Fruit fly (Drosophila melanogaster): ENCODE results near the gene CG7368.
A peak's percentile ranks its signal among the peaks of the same experiment; 100 is the strongest.

Gene CG7368

DNA sequence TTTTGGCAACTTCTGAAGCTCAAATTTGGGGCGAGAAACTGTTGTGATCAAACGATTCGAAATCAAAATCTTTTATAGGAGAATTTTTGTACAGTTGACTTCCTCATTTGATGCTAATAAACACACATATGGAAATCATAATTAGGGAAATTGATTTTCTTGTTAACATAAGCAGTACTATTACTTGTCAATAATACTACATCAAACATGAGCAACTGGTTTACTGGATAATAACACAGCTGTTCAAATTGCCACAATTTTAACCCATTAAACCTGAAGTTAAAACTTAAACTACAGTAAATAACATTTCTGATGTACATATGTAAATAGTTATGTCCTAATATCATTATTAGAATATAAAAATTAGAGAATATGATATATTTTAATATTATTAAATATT lies 17.1 kb upstream of the CG7368 start, which contains the start of gene CG43390 (continued):
- TF ChIP-seq danr (GFP tag; IDR thresholded peaks at IDR 0.05): peak; percentile 9; the same call in 1 of the 2 replicates
- no peak for TF ChIP-seq vfl (GFP tag; optimal IDR thresholded peaks at IDR 0.05)
- TF ChIP-seq schlank (tag; optimal IDR thresholded peaks at IDR 0.05): peak; percentile 63
- TF ChIP-seq zf30C (GFP tag; optimal IDR thresholded peaks at IDR 0.05): no peak
- peak; percentile 35 for TF ChIP-seq bab2 (GFP tag; optimal IDR thresholded peaks at IDR 0.05)
- TF ChIP-seq salm (tag; optimal IDR thresholded peaks at IDR 0.05): no peak
- no peak for TF ChIP-seq CG3163 (GFP tag; optimal IDR thresholded peaks at IDR 0.05)
- no peak for TF ChIP-seq CG34422 (GFP tag; IDR thresholded peaks at IDR 0.05)
- no peak for TF ChIP-seq stwl (tag; optimal IDR thresholded peaks at IDR 0.05)
- TF ChIP-seq nau (GFP tag; optimal IDR thresholded peaks at IDR 0.05): no peak
- TF ChIP-seq fd3F (GFP tag; optimal IDR thresholded peaks at IDR 0.05): peak; percentile 92
- TF ChIP-seq CG12299 (tag; optimal IDR thresholded peaks at IDR 0.05): peak; percentile 69
- TF ChIP-seq Chrac-16 (GFP tag; optimal IDR thresholded peaks at IDR 0.05): no peak
- no peak for TF ChIP-seq crc (GFP tag; optimal IDR thresholded peaks at IDR 0.05)
- TF ChIP-seq Neu2 (GFP tag; optimal IDR thresholded peaks at IDR 0.05; ENCODE audit: borderline replicate concordance): no peak
- TF ChIP-seq lilli (GFP tag; optimal IDR thresholded peaks at IDR 0.05): no peak
- TF ChIP-seq YL-1 (GFP tag; optimal IDR thresholded peaks at IDR 0.05): no peak
- TF ChIP-seq CG9932 (GFP tag; IDR thresholded peaks at IDR 0.05): no peak
- TF ChIP-seq eve (GFP tag; optimal IDR thresholded peaks at IDR 0.05): no peak
- no peak for TF ChIP-seq Mad (GFP tag; optimal IDR thresholded peaks at IDR 0.05)
- TF ChIP-seq Nf-YB (GFP tag; optimal IDR thresholded peaks at IDR 0.05): no peak
- TF ChIP-seq klu (GFP tag; IDR thresholded peaks at IDR 0.05): no peak
- no peak for TF ChIP-seq en (GFP tag; optimal IDR thresholded peaks at IDR 0.05)
- no peak for TF ChIP-seq Dref (GFP tag; IDR thresholded peaks at IDR 0.05)
- TF ChIP-seq h (optimal IDR thresholded peaks at IDR 0.05): no peak
- TF ChIP-seq sens (GFP tag): peak; percentile 43
- no peak for TF ChIP-seq CG5180 (GFP tag; optimal IDR thresholded peaks at IDR 0.05)
- no peak for TF ChIP-seq CG34376 (GFP tag; optimal IDR thresholded peaks at IDR 0.05)
- no peak for TF ChIP-seq CG8290 (GFP tag; optimal IDR thresholded peaks at IDR 0.05)
- TF ChIP-seq CG8290 (tag; optimal IDR thresholded peaks at IDR 0.05): peak in 1 of 2 experiments; percentile 96
- peak; percentile 6 for TF ChIP-seq CG6813 (GFP tag; optimal IDR thresholded peaks at IDR 0.05)
- no peak for TF ChIP-seq CG17612 (GFP tag; IDR thresholded peaks at IDR 0.05)
- peak; percentile 77; the same call in 1 of the 2 replicates for TF ChIP-seq Rfx (GFP tag; IDR thresholded peaks at IDR 0.05)
- no peak for TF ChIP-seq Meics (GFP tag; optimal IDR thresholded peaks at IDR 0.05)
- no peak for TF ChIP-seq vnd (GFP tag; IDR thresholded peaks at IDR 0.05; ENCODE audit: partially characterized antibody)
- TF ChIP-seq Doc3 (GFP tag; IDR thresholded peaks at IDR 0.05; ENCODE audit: partially characterized antibody): no peak
- peak; percentile 2 for TF ChIP-seq Jarid2 (GFP tag; optimal IDR thresholded peaks at IDR 0.05)
- TF ChIP-seq dmrt99B (tag; optimal IDR thresholded peaks at IDR 0.05): no peak
- peak in 1 of 2 experiments; percentile 31 for TF ChIP-seq dpn (GFP tag; optimal IDR thresholded peaks at IDR 0.05)
- no peak for TF ChIP-seq CG14710 (tag; optimal IDR thresholded peaks at IDR 0.05)
- TF ChIP-seq hth (optimal IDR thresholded peaks at IDR 0.05): no peak
- TF ChIP-seq CG6854 (GFP tag; optimal IDR thresholded peaks at IDR 0.05): peak; percentile 53
- peak; percentile 45 for TF ChIP-seq CG12659 (GFP tag; optimal IDR thresholded peaks at IDR 0.05)
- no peak for TF ChIP-seq Tbp (GFP tag; optimal IDR thresholded peaks at IDR 0.05)
- no peak for TF ChIP-seq gfzf (GFP tag; optimal IDR thresholded peaks at IDR 0.05)
- no peak for TF ChIP-seq sim (GFP tag; IDR thresholded peaks at IDR 0.05)
- no peak for TF ChIP-seq Atf-2 (GFP tag; optimal IDR thresholded peaks at IDR 0.05)
- TF ChIP-seq CG3995 (GFP tag; optimal IDR thresholded peaks at IDR 0.05): no peak
- no peak for TF ChIP-seq ssp (GFP tag; IDR thresholded peaks at IDR 0.05)
- TF ChIP-seq lola (GFP tag; optimal IDR thresholded peaks at IDR 0.05): no peak
- peak; percentile 40 for TF ChIP-seq exex (tag; optimal IDR thresholded peaks at IDR 0.05)
- no peak for TF ChIP-seq ken (GFP tag; IDR thresholded peaks at IDR 0.05)

All from whole organism, embryonic.